Fruit fly (Drosophila melanogaster) whole organism, embryonic: ENCODE measurements around the gene CG3408.

Experiments used
- BtbVII ChIP-seq: fragments of 200-800 bp; sonication (Bioruptor generic); optimal IDR thresholded peaks from 3 replicates; lab custom pipeline; 2017; ENCODE audit warnings: missing biosample characterization, mild to moderate bottlenecking, missing genetic modification characterization
- C15 ChIP-seq: fragments of 200-800 bp; sonication (Bioruptor generic); IDR thresholded peaks from 3 replicates; pipeline ENCODE4 v1.3.6; 2022; ENCODE audit warnings: missing biosample characterization, missing genetic modification characterization
- CG10543 ChIP-seq: fragments of 200-800 bp; sonication (Bioruptor generic); optimal IDR thresholded peaks from 3 replicates; lab custom pipeline; 2017; ENCODE audit warnings: missing biosample characterization, mild to moderate bottlenecking, missing genetic modification characterization, moderate library complexity
- CG11560 ChIP-seq: fragments of 200-800 bp; sonication (Bioruptor generic); IDR thresholded peaks from 3 replicates; pipeline ENCODE4 v1.3.6; 2022; ENCODE audit warnings: missing biosample characterization, missing genetic modification characterization
- CG12236 ChIP-seq: fragments of 200-800 bp; sonication (Bioruptor generic); optimal IDR thresholded peaks from 2 replicates; lab custom pipeline; 2016; ENCODE audit warnings: missing biosample characterization, missing genetic modification characterization
- CG12744 ChIP-seq: fragments of 200-800 bp; sonication (Bioruptor generic); optimal IDR thresholded peaks from 2 replicates; lab custom pipeline; 2016; ENCODE audit warnings: missing biosample characterization, missing genetic modification characterization
- CG12942 ChIP-seq: fragments of 200-800 bp; sonication (Bioruptor generic); optimal IDR thresholded peaks from 3 replicates; lab custom pipeline; 2016; ENCODE audit warnings: missing biosample characterization, missing genetic modification characterization
- CG14014 ChIP-seq: fragments of 200-800 bp; sonication (Bioruptor generic); IDR thresholded peaks from 2 replicates; pipeline ENCODE4 v1.3.6; 2022; ENCODE audit warnings: missing biosample characterization, missing genetic modification characterization
- CG14965 ChIP-seq: fragments of 200-800 bp; sonication (Bioruptor generic); optimal IDR thresholded peaks from 2 replicates; lab custom pipeline; 2016; ENCODE audit warnings: missing biosample characterization, missing genetic modification characterization, borderline replicate concordance
- CG15696 ChIP-seq: fragments of 200-800 bp; sonication (Bioruptor generic); optimal IDR thresholded peaks from 2 replicates; lab custom pipeline; 2019; ENCODE audit warnings: missing biosample characterization, mild to moderate bottlenecking, missing genetic modification characterization, moderate library complexity
- CG17385 ChIP-seq: fragments of 200-800 bp; sonication (Bioruptor generic); optimal IDR thresholded peaks from 3 replicates; lab custom pipeline; 2018; ENCODE audit warnings: missing biosample characterization, mild to moderate bottlenecking, missing genetic modification characterization
- CG2120 ChIP-seq: fragments of 200-800 bp; sonication (Bioruptor generic); optimal IDR thresholded peaks from 3 replicates; lab custom pipeline; 2016; ENCODE audit warnings: missing biosample characterization, missing genetic modification characterization
- CG2129 ChIP-seq: fragments of 200-800 bp; sonication (Bioruptor generic); IDR thresholded peaks from 2 replicates; pipeline ENCODE4 v1.3.6; 2022; ENCODE audit warnings: missing biosample characterization, missing genetic modification characterization; ENCODE audit not compliant: partially characterized antibody
- CG3407 ChIP-seq: fragments of 200-800 bp; sonication (Bioruptor generic); optimal IDR thresholded peaks from 2 replicates; lab custom pipeline; 2018; ENCODE audit warnings: missing biosample characterization, mild to moderate bottlenecking, missing genetic modification characterization
- CG4404 ChIP-seq: fragments of 200-800 bp; sonication (Bioruptor generic); IDR thresholded peaks from 2 replicates; pipeline ENCODE4 v1.3.6; 2022; ENCODE audit warnings: missing biosample characterization, missing genetic modification characterization
- CG7357 ChIP-seq: fragments of 200-800 bp; sonication (Bioruptor generic); IDR thresholded peaks from 3 replicates; pipeline ENCODE4 v1.3.6; 2022; ENCODE audit warnings: missing biosample characterization, missing genetic modification characterization
- CG7556 ChIP-seq: fragments of 200-800 bp; sonication (Bioruptor generic); optimal IDR thresholded peaks from 2 replicates; lab custom pipeline; 2017; ENCODE audit warnings: missing biosample characterization, mild to moderate bottlenecking, missing genetic modification characterization
- CG8290 ChIP-seq, 3 experiments: fragments of 200-800 bp; sonication (Bioruptor generic); optimal IDR thresholded peaks; 2 replicates each; lab custom pipeline; 2016 to 2019; ENCODE audit warnings: missing biosample characterization in 3 of 3, missing genetic modification characterization in 3 of 3, mild to moderate bottlenecking in 2 of 3, moderate library complexity in 1 of 3
- CG8359 ChIP-seq: fragments of 200-800 bp; sonication (Bioruptor generic); optimal IDR thresholded peaks from 2 replicates; lab custom pipeline; 2017; ENCODE audit warnings: missing biosample characterization, mild to moderate bottlenecking, missing genetic modification characterization, borderline replicate concordance
- CG8388 ChIP-seq: fragments of 200-800 bp; sonication (Bioruptor generic); optimal IDR thresholded peaks from 2 replicates; lab custom pipeline; 2019; ENCODE audit warnings: missing biosample characterization, mild to moderate bottlenecking, missing genetic modification characterization, moderate library complexity
- CG9817 ChIP-seq: fragments of 200-800 bp; sonication (Bioruptor generic); optimal IDR thresholded peaks from 2 replicates; lab custom pipeline; 2018; ENCODE audit warnings: missing biosample characterization, mild to moderate bottlenecking, missing genetic modification characterization, moderate library complexity
- CG9876 ChIP-seq: fragments of 200-800 bp; sonication (Bioruptor generic); optimal IDR thresholded peaks from 2 replicates; lab custom pipeline; 2016; ENCODE audit warnings: missing biosample characterization, missing genetic modification characterization
- D ChIP-seq, 2 experiments: fragments of 200-800 bp in 1 of 2; fragments of >200 bp in 1 of 2; sonication (Bioruptor generic) in 1 of 2; optimal IDR thresholded peaks; 2 replicates in 1 of 2; 3 replicates in 1 of 2; lab custom pipeline; 2017; ENCODE audit warnings: mild to moderate bottlenecking in 1 of 2, missing biosample characterization in 1 of 2, missing genetic modification characterization in 1 of 2, missing genetic modification reagents in 1 of 2
- Dip2 ChIP-seq: fragments of 200-800 bp; sonication (Bioruptor generic); IDR thresholded peaks from 2 replicates; pipeline ENCODE4 v1.3.6; 2022; ENCODE audit warnings: missing biosample characterization, missing genetic modification characterization
- H2.0 ChIP-seq: fragments of 200-800 bp; sonication (Bioruptor generic); IDR thresholded peaks from 2 replicates; pipeline ENCODE4 v1.3.6; 2022; ENCODE audit warnings: missing biosample characterization, missing genetic modification characterization
- HLH3B ChIP-seq: fragments of 200-800 bp; sonication (Bioruptor generic); IDR thresholded peaks from 2 replicates; pipeline ENCODE4 v1.3.6; 2022; ENCODE audit warnings: missing biosample characterization, missing genetic modification characterization
- Hmr ChIP-seq: fragments of 200-800 bp; sonication (Bioruptor generic); optimal IDR thresholded peaks from 3 replicates; lab custom pipeline; 2017; ENCODE audit warnings: mild to moderate bottlenecking, missing biosample characterization, missing genetic modification reagents, missing genetic modification characterization
- Hr51 ChIP-seq, 2 experiments: fragments of 200-800 bp; sonication (Bioruptor generic); optimal IDR thresholded peaks; 2 replicates in 1 of 2; 3 replicates in 1 of 2; lab custom pipeline; 2016 to 2018; ENCODE audit warnings: missing biosample characterization in 2 of 2, missing genetic modification characterization in 2 of 2, mild to moderate bottlenecking in 1 of 2, moderate library complexity in 1 of 2
- NFAT ChIP-seq: fragments of 200-800 bp; sonication (Bioruptor generic); IDR thresholded peaks from 2 replicates; pipeline ENCODE4 v1.3.6; 2022; ENCODE audit warnings: missing biosample characterization, missing genetic modification characterization
- Sox100B ChIP-seq: fragments of 200-800 bp; sonication (Bioruptor generic); optimal IDR thresholded peaks from 3 replicates; lab custom pipeline; 2018; ENCODE audit warnings: missing biosample characterization, mild to moderate bottlenecking, missing genetic modification characterization
- Xbp1 ChIP-seq: fragments of 200-800 bp; sonication (Bioruptor generic); optimal IDR thresholded peaks from 3 replicates; lab custom pipeline; 2016; ENCODE audit warnings: missing biosample characterization, mild to moderate bottlenecking, missing genetic modification characterization
- cad ChIP-seq: fragments of >200 bp; optimal IDR thresholded peaks from 2 replicates; lab custom pipeline; 2017; ENCODE audit warnings: missing biosample characterization, missing genetic modification characterization
- cato ChIP-seq: fragments of 200-800 bp; sonication (Bioruptor generic); optimal IDR thresholded peaks from 2 replicates; lab custom pipeline; 2016; ENCODE audit warnings: missing biosample characterization, missing genetic modification characterization, borderline replicate concordance
- dmrt11E ChIP-seq: fragments of 200-800 bp; sonication (Bioruptor generic); optimal IDR thresholded peaks from 3 replicates; lab custom pipeline; 2018; ENCODE audit warnings: missing biosample characterization, mild to moderate bottlenecking, missing genetic modification characterization, moderate library complexity
- dmrt99B ChIP-seq: fragments of 200-800 bp; sonication (Bioruptor generic); optimal IDR thresholded peaks from 2 replicates; lab custom pipeline; 2018; ENCODE audit warnings: missing biosample characterization, mild to moderate bottlenecking, missing genetic modification characterization, moderate library complexity
- gcm2 ChIP-seq: fragments of 200-800 bp; sonication (Bioruptor generic); optimal IDR thresholded peaks from 2 replicates; lab custom pipeline; 2016; ENCODE audit warnings: missing biosample characterization, missing genetic modification characterization
- gfzf ChIP-seq: fragments of 200-800 bp; sonication (Bioruptor generic); optimal IDR thresholded peaks from 2 replicates; lab custom pipeline; 2016; ENCODE audit warnings: missing biosample characterization, mild to moderate bottlenecking, missing genetic modification characterization, moderate library complexity
- ken ChIP-seq: fragments of 200-800 bp; sonication (Bioruptor generic); IDR thresholded peaks from 3 replicates; pipeline ENCODE4 v1.3.6; 2022; ENCODE audit warnings: missing biosample characterization, missing genetic modification characterization
- stc ChIP-seq: fragments of 200-800 bp; sonication (Bioruptor generic); IDR thresholded peaks from 2 replicates; pipeline ENCODE4 v1.3.6; 2022; ENCODE audit warnings: missing biosample characterization, missing genetic modification characterization

The CG3408 gene

dm6 chr3L:9476829-9477228, 32.6 kb downstream of the CG3408 start, which contains the start of the genes Uch-L5 and Jarid2 (continued):
- TF ChIP-seq BtbVII (GFP tag; lab: Kevin White, UChicago): no peak
- TF ChIP-seq gcm2 (GFP tag; lab: Kevin White, UChicago): no peak
- no peak for TF ChIP-seq D (optimal IDR thresholded peaks at IDR 0.05; lab: Kevin White, UChicago)
- no peak for TF ChIP-seq D (GFP tag; optimal IDR thresholded peaks at IDR 0.05; lab: Kevin White, UChicago)
- no peak for TF ChIP-seq CG7357 (GFP tag; lab: Robert Waterston, UW)
- peak; percentile 44 for TF ChIP-seq CG10543 (GFP tag; lab: Kevin White, UChicago)
- TF ChIP-seq dmrt99B (tag; lab: Kevin White, UChicago): no peak
- TF ChIP-seq Dip2 (GFP tag; lab: Robert Waterston, UW): no peak
- peak; percentile 98 for TF ChIP-seq CG17385 (GFP tag; lab: Kevin White, UChicago)
- TF ChIP-seq CG9876 (GFP tag; lab: Kevin White, UChicago): peak; percentile 9
- no peak for TF ChIP-seq HLH3B (GFP tag; lab: Robert Waterston, UW)
- no peak for TF ChIP-seq CG11560
- TF ChIP-seq Xbp1 (GFP tag; lab: Kevin White, UChicago): peak; percentile 68
- no peak for TF ChIP-seq C15
- TF ChIP-seq Hr51 (GFP tag; optimal IDR thresholded peaks at IDR 0.05; lab: Kevin White, UChicago): peak in 1 of 2 experiments; percentile 30
- TF ChIP-seq CG14965 (GFP tag; lab: Kevin White, UChicago): no peak
- TF ChIP-seq CG7556: no peak
- TF ChIP-seq Sox100B (GFP tag; lab: Kevin White, UChicago): no peak
- TF ChIP-seq dmrt11E: no peak
- TF ChIP-seq CG3407: peak; percentile 22
- TF ChIP-seq CG15696 (tag; lab: Kevin White, UChicago): no peak
- no peak for TF ChIP-seq stc (GFP tag; lab: Robert Waterston, UW)
- peak; percentile 11 for TF ChIP-seq CG12744 (GFP tag; lab: Kevin White, UChicago)
- no peak for TF ChIP-seq H2.0 (GFP tag; lab: Robert Waterston, UW)
- TF ChIP-seq CG8359: no peak
- peak; percentile 21 for TF ChIP-seq CG9817 (tag; lab: Kevin White, UChicago)
- no peak for TF ChIP-seq CG4404
- TF ChIP-seq gfzf (GFP tag; lab: Kevin White, UChicago): peak; percentile 42
- TF ChIP-seq CG12236: no peak
- TF ChIP-seq ken (GFP tag; lab: Robert Waterston, UW): 0 out of 3 replicates have a peak, but pooled peaks have one; percentile 47
- TF ChIP-seq cad: no peak
- TF ChIP-seq CG2129 (GFP tag; lab: Robert Waterston, UW): no peak
- TF ChIP-seq CG8388 (GFP tag; lab: Kevin White, UChicago): no peak
- peak; percentile 69 for TF ChIP-seq NFAT (GFP tag; lab: Robert Waterston, UW)
- no peak for TF ChIP-seq CG8290 (GFP tag; optimal IDR thresholded peaks at IDR 0.05; lab: Kevin White, UChicago)
- TF ChIP-seq CG8290 (tag; optimal IDR thresholded peaks at IDR 0.05; lab: Kevin White, UChicago): no peak
- TF ChIP-seq CG2120 (GFP tag; lab: Kevin White, UChicago): peak; percentile 58
- TF ChIP-seq Hmr (GFP tag; lab: Kevin White, UChicago): peak; percentile 55
- TF ChIP-seq CG14014 (GFP tag; lab: Robert Waterston, UW): no peak
- no peak for TF ChIP-seq cato (GFP tag; lab: Kevin White, UChicago)
- TF ChIP-seq CG12942 (GFP tag; lab: Kevin White, UChicago): peak; percentile 43
